Fruit fly (Drosophila melanogaster) S2 (cell line): ENCODE results near the gene robo2.

Experiments used
- CG8478 ChIP-seq: fragments of >200 bp; optimal IDR thresholded peaks from 2 replicates; lab custom pipeline; 2018
- CTCF ChIP-seq, 2 experiments: fragments of >200 bp; optimal IDR thresholded peaks; 2 replicates each; lab custom pipeline; 2018

DNA sequence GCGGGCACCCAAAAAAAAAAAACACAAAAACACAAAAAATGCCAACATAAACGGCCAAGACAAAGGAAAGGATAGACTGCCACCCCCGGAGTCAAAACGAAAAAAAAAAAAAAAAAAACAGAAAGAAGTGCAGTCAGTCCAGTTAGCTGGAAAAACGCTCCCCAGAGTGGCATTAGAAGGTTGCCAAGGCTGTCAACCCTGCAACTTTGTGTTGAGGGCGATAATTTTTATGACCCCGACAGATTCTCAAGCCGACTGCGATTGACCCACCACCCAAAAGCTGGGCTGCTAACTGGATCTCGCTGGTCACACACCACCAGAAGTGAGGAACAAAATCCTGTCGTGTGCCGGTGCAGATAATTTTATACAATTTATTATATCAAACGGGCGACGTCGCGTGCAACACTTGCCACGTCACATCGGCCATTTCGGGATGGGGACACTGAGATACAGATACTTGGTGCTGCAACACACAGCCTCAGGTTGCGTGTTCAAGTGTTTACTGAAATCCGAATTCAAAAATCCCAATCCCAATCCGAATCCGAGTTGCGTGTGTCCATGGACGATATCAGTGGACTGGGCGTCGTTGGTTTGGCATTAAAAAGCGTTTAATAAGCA, 2.0 kb downstream of the robo2 start:
- TF ChIP-seq CG8478 (lab: Kevin White, UChicago) (no peak), CTCF (optimal IDR thresholded peaks at IDR 0.05; lab: Kevin White, UChicago) (no peak)
